Fruit fly (Drosophila melanogaster) whole organism, prepupa: ENCODE measurements around the gene CG42237.

Experiments
- CG11294 ChIP-seq: fragments of 200-800 bp; sonication (Bioruptor generic); IDR thresholded peaks from 2 replicates; pipeline ENCODE4 v1.3.6; 2022; ENCODE audit warnings: missing biosample characterization, missing genetic modification characterization
- acj6 ChIP-seq: fragments of 200-800 bp; sonication (Bioruptor generic); optimal IDR thresholded peaks from 3 replicates; lab custom pipeline; 2016; ENCODE audit warnings: missing biosample characterization, missing genetic modification characterization
- vri ChIP-seq: fragments of 200-800 bp; sonication (Bioruptor generic); optimal IDR thresholded peaks from 3 replicates; lab custom pipeline; 2016; ENCODE audit warnings: missing biosample characterization, mild to moderate bottlenecking, missing genetic modification characterization

- TF ChIP-seq CG11294 (GFP tag; lab: Robert Waterston, UW) (no peak), vri (GFP tag; lab: Kevin White, UChicago) (no peak), acj6 (GFP tag; lab: Kevin White, UChicago) (no peak)
Observed at dm6 chrX:13114861-13115260, at the start of gene CG42237.
